Worm (Caenorhabditis elegans) whole organism, L3 larva: ENCODE data around the gene F42F12.4.

Source experiments
- ama-1 ChIP-seq: fragments of 150-350 bp; optimal IDR thresholded peaks from 2 replicates; lab custom pipeline; 2018
- elt-2 ChIP-seq: sonication (generic microtip); optimal IDR thresholded peaks from 2 replicates; lab custom pipeline; 2016; ENCODE audit warnings: missing genetic modification reagents, mild to moderate bottlenecking, missing genetic modification characterization, missing compliant biosample characterization
- nfya-1 ChIP-seq: sonication (generic microtip); optimal IDR thresholded peaks from 2 replicates; lab custom pipeline; 2017; ENCODE audit warnings: missing genetic modification characterization, mild to moderate bottlenecking, missing compliant biosample characterization, antibody characterized with exemption, moderate library complexity; ENCODE audit not compliant: insufficient read depth
- nhr-237 ChIP-seq: fragments of 150-350 bp; optimal IDR thresholded peaks from 2 replicates; lab custom pipeline; 2014; ENCODE audit warnings: missing biosample characterization, missing genetic modification characterization
- nhr-67 ChIP-seq: fragments of 150-350 bp; optimal IDR thresholded peaks from 2 replicates; lab custom pipeline; 2014; ENCODE audit warnings: missing biosample characterization, missing genetic modification characterization
- unc-39 ChIP-seq: sonication (generic microtip); optimal IDR thresholded peaks from 4 replicates; lab custom pipeline; 2017; ENCODE audit warnings: missing biosample characterization, missing genetic modification characterization
- unc-62 ChIP-seq: fragments of 150-350 bp; sonication (generic microtip); optimal IDR thresholded peaks from 4 replicates; lab custom pipeline; 2014; ENCODE audit warnings: missing biosample characterization, missing genetic modification reagents, missing genetic modification characterization

- no peak for TF ChIP-seq nhr-67 (tag; lab: Kevin White, UChicago)
- TF ChIP-seq nhr-237 = no peak
- TF ChIP-seq elt-2 (tag; lab: Kevin White, UChicago) = no peak
- no peak for TF ChIP-seq unc-39 (tag; lab: Kevin White, UChicago)
- TF ChIP-seq unc-62 (GFP tag; lab: Kevin White, UChicago) = no peak
- no peak for TF ChIP-seq nfya-1 (tag; lab: Kevin White, UChicago)
- TF ChIP-seq ama-1 (lab: Kevin White, UChicago) = no peak
These were observed 14.8 kb downstream of the F42F12.4 start, which contains the start of gene srd-44 for ce11 chrX:12337846-12338490.
